Worm (Caenorhabditis elegans) whole organism, L4 larva: ENCODE measurements around the gene immp-2.

ENCODE experiments used
- aha-1 ChIP-seq: fragments of 150-350 bp; peaks from one replicate; lab custom pipeline; 2014; ENCODE audit warnings: missing biosample characterization, missing genetic modification characterization
- lin-15B ChIP-seq: fragments of 150-350 bp; sonication (generic microtip); optimal IDR thresholded peaks from 3 replicates; lab custom pipeline; 2014; ENCODE audit warnings: missing biosample characterization, missing genetic modification characterization
- lsy-2 ChIP-seq, 2 experiments: fragments of 150-350 bp in 1 of 2; sonication (generic microtip) in 1 of 2; optimal IDR thresholded peaks; 2 replicates each; lab custom pipeline; 2014 to 2017; ENCODE audit warnings: missing biosample characterization in 2 of 2, missing genetic modification characterization in 2 of 2

- peak; percentile 6 for TF ChIP-seq aha-1 (tag; lab: Kevin White, UChicago)
- TF ChIP-seq lsy-2 (tag; optimal IDR thresholded peaks at IDR 0.05; lab: Kevin White, UChicago), result no peak
- TF ChIP-seq lin-15B (tag; lab: Kevin White, UChicago), result no peak
Observed at ce11 chrIV:1010212-1010611, 4.6 kb upstream of the immp-2 start, which contains the start of gene atg-3.
